Worm (Caenorhabditis elegans) whole organism, L3 larva: ENCODE data around the gene srv-24.
A peak's percentile ranks its signal among the peaks of the same experiment; 100 is the strongest.

Source experiments
- R02D3.7 ChIP-seq: fragments of 150-350 bp; optimal IDR thresholded peaks from 2 replicates; lab custom pipeline; 2014; ENCODE audit warnings: missing biosample characterization, missing genetic modification characterization
- ZK546.5 ChIP-seq: sonication (generic microtip); optimal IDR thresholded peaks from 2 replicates; lab custom pipeline; 2017; ENCODE audit warnings: missing biosample characterization, missing genetic modification characterization
- ama-1 ChIP-seq: fragments of 150-350 bp; optimal IDR thresholded peaks from 2 replicates; lab custom pipeline; 2018
- ceh-16 ChIP-seq: sonication (generic microtip); optimal IDR thresholded peaks from 2 replicates; lab custom pipeline; 2017; ENCODE audit warnings: missing biosample characterization, missing genetic modification characterization
- ceh-28 ChIP-seq: fragments of 150-350 bp; optimal IDR thresholded peaks from 2 replicates; lab custom pipeline; 2014; ENCODE audit warnings: missing biosample characterization, missing genetic modification reagents, missing genetic modification characterization
- ceh-82 ChIP-seq: fragments of 150-350 bp; optimal IDR thresholded peaks from 2 replicates; lab custom pipeline; 2014; ENCODE audit warnings: missing biosample characterization, missing genetic modification characterization
- ceh-9 ChIP-seq: sonication (generic microtip); optimal IDR thresholded peaks from 2 replicates; lab custom pipeline; 2018; ENCODE audit warnings: missing biosample characterization, missing genetic modification characterization
- daf-12 ChIP-seq: fragments of 150-350 bp; optimal IDR thresholded peaks from 2 replicates; lab custom pipeline; 2014; ENCODE audit warnings: missing biosample characterization, missing genetic modification reagents, missing genetic modification characterization
- egl-5 ChIP-seq: fragments of 150-350 bp; optimal IDR thresholded peaks from 2 replicates; lab custom pipeline; 2017; ENCODE audit warnings: missing biosample characterization, missing genetic modification reagents, missing genetic modification characterization, inconsistent platforms
- elt-1 ChIP-seq: fragments of 150-350 bp; optimal IDR thresholded peaks from 2 replicates; lab custom pipeline; 2014; ENCODE audit warnings: missing biosample characterization, missing genetic modification characterization
- elt-3 ChIP-seq, 3 experiments: fragments of 150-350 bp in 1 of 3; sonication (generic microtip) in 2 of 3; optimal IDR thresholded peaks; 2 replicates in 2 of 3; 4 replicates in 1 of 3; lab custom pipeline; 2014 to 2017; ENCODE audit warnings: missing biosample characterization in 3 of 3, missing genetic modification characterization in 3 of 3
- eor-1 ChIP-seq, 2 experiments: fragments of 150-350 bp; optimal IDR thresholded peaks; 2 replicates each; lab custom pipeline; 2014 to 2018; ENCODE audit warnings: missing biosample characterization in 2 of 2, missing genetic modification characterization in 2 of 2
- fkh-10 ChIP-seq: sonication (generic microtip); optimal IDR thresholded peaks from 2 replicates; lab custom pipeline; 2017; ENCODE audit warnings: missing biosample characterization, missing genetic modification reagents, missing genetic modification characterization
- fkh-2 ChIP-seq: fragments of 150-350 bp; optimal IDR thresholded peaks from 2 replicates; lab custom pipeline; 2014; ENCODE audit warnings: missing biosample characterization, missing genetic modification reagents, missing genetic modification characterization
- fos-1 ChIP-seq: fragments of 150-350 bp; optimal IDR thresholded peaks from 2 replicates; lab custom pipeline; 2014; ENCODE audit warnings: missing biosample characterization, missing genetic modification characterization
- hmg-11 ChIP-seq: sonication (generic microtip); optimal IDR thresholded peaks from 2 replicates; lab custom pipeline; 2016; ENCODE audit warnings: missing genetic modification characterization, missing compliant biosample characterization
- jun-1 ChIP-seq: fragments of 150-350 bp; optimal IDR thresholded peaks from 2 replicates; lab custom pipeline; 2014; ENCODE audit warnings: missing biosample characterization, missing genetic modification reagents, missing genetic modification characterization
- lin-15B ChIP-seq: fragments of 150-350 bp; optimal IDR thresholded peaks from 2 replicates; lab custom pipeline; 2014; ENCODE audit warnings: missing biosample characterization, missing genetic modification characterization
- lin-39 ChIP-seq: fragments of 150-350 bp; optimal IDR thresholded peaks from 2 replicates; lab custom pipeline; 2018; ENCODE audit warnings: missing biosample characterization, missing genetic modification reagents, missing genetic modification characterization
- lsy-12 ChIP-seq: sonication (generic microtip); optimal IDR thresholded peaks from 2 replicates; lab custom pipeline; 2016; ENCODE audit warnings: mild to moderate bottlenecking, missing genetic modification characterization, missing compliant biosample characterization
- mdl-1 ChIP-seq: fragments of 150-350 bp; optimal IDR thresholded peaks from 2 replicates; lab custom pipeline; 2014; ENCODE audit warnings: missing biosample characterization, missing genetic modification characterization
- mml-1 ChIP-seq: fragments of 150-350 bp; sonication (generic microtip); optimal IDR thresholded peaks from 3 replicates; lab custom pipeline; 2014; ENCODE audit warnings: missing biosample characterization, missing genetic modification characterization
- nfya-1 ChIP-seq: sonication (generic microtip); optimal IDR thresholded peaks from 2 replicates; lab custom pipeline; 2017; ENCODE audit warnings: missing genetic modification characterization, mild to moderate bottlenecking, missing compliant biosample characterization, antibody characterized with exemption, moderate library complexity; ENCODE audit not compliant: insufficient read depth
- nhr-11 ChIP-seq: fragments of 150-350 bp; optimal IDR thresholded peaks from 2 replicates; lab custom pipeline; 2014; ENCODE audit warnings: missing biosample characterization, missing genetic modification characterization
- nhr-12 ChIP-seq: fragments of 150-350 bp; optimal IDR thresholded peaks from 2 replicates; lab custom pipeline; 2014; ENCODE audit warnings: missing biosample characterization, missing genetic modification characterization
- nhr-23 ChIP-seq: fragments of 150-350 bp; optimal IDR thresholded peaks from 2 replicates; lab custom pipeline; 2014; ENCODE audit warnings: missing biosample characterization, missing genetic modification reagents, missing genetic modification characterization
- nhr-237 ChIP-seq: fragments of 150-350 bp; optimal IDR thresholded peaks from 2 replicates; lab custom pipeline; 2014; ENCODE audit warnings: missing biosample characterization, missing genetic modification characterization
- nhr-25 ChIP-seq: sonication (generic microtip); optimal IDR thresholded peaks from 2 replicates; lab custom pipeline; 2017; ENCODE audit warnings: missing biosample characterization, missing genetic modification characterization
- nhr-28 ChIP-seq: fragments of 150-350 bp; optimal IDR thresholded peaks from 2 replicates; lab custom pipeline; 2014; ENCODE audit warnings: missing biosample characterization, missing genetic modification characterization
- nhr-43 ChIP-seq: sonication (generic microtip); optimal IDR thresholded peaks from 2 replicates; lab custom pipeline; 2016; ENCODE audit warnings: mild to moderate bottlenecking, missing genetic modification characterization, missing compliant biosample characterization; ENCODE audit not compliant: poor library complexity, severe bottlenecking
- nhr-67 ChIP-seq: fragments of 150-350 bp; optimal IDR thresholded peaks from 2 replicates; lab custom pipeline; 2014; ENCODE audit warnings: missing biosample characterization, missing genetic modification characterization
- nhr-76 ChIP-seq: fragments of 150-350 bp; sonication (generic microtip); optimal IDR thresholded peaks from 5 replicates; lab custom pipeline; 2014; ENCODE audit warnings: missing biosample characterization, missing genetic modification characterization
- nhr-77 ChIP-seq: fragments of 150-350 bp; optimal IDR thresholded peaks from 2 replicates; lab custom pipeline; 2014; ENCODE audit warnings: missing biosample characterization, missing genetic modification characterization
- pha-4 ChIP-seq: fragments of 150-350 bp; optimal IDR thresholded peaks from 2 replicates; lab custom pipeline; 2014; ENCODE audit warnings: missing biosample characterization, missing genetic modification reagents, missing genetic modification characterization
- pqm-1 ChIP-seq: fragments of 150-350 bp; optimal IDR thresholded peaks from 2 replicates; lab custom pipeline; 2017; ENCODE audit warnings: missing biosample characterization, missing genetic modification characterization, inconsistent platforms
- skn-1 ChIP-seq: fragments of 150-350 bp; optimal IDR thresholded peaks from 2 replicates; lab custom pipeline; 2014; ENCODE audit warnings: missing biosample characterization, missing genetic modification characterization
- snpc-4 ChIP-seq: fragments of 150-350 bp; optimal IDR thresholded peaks from 2 replicates; lab custom pipeline; 2014; ENCODE audit warnings: missing biosample characterization, missing genetic modification characterization
- tbx-2 ChIP-seq: sonication (generic microtip); optimal IDR thresholded peaks from 2 replicates; lab custom pipeline; 2016; ENCODE audit warnings: mild to moderate bottlenecking, missing genetic modification characterization, missing compliant biosample characterization
- unc-39 ChIP-seq: sonication (generic microtip); optimal IDR thresholded peaks from 4 replicates; lab custom pipeline; 2017; ENCODE audit warnings: missing biosample characterization, missing genetic modification characterization
- zag-1 ChIP-seq: fragments of 150-350 bp; optimal IDR thresholded peaks from 2 replicates; lab custom pipeline; 2014; ENCODE audit warnings: missing biosample characterization, missing genetic modification characterization
- ztf-11 ChIP-seq: fragments of 150-350 bp; optimal IDR thresholded peaks from 2 replicates; lab custom pipeline; 2014; ENCODE audit warnings: missing biosample characterization, missing genetic modification characterization
- ztf-4 ChIP-seq: fragments of 150-350 bp; optimal IDR thresholded peaks from 2 replicates; lab custom pipeline; 2014; ENCODE audit warnings: missing biosample characterization, missing genetic modification characterization

srv-24 gene

ce11 chrIV:6327363-6328015 lies 36.8 kb upstream of the srv-24 start (continued):
- TF ChIP-seq zag-1 (tag; lab: Kevin White, UChicago), result no peak
- no peak for TF ChIP-seq elt-3 (tag; optimal IDR thresholded peaks at IDR 0.05; lab: Kevin White, UChicago)
- no peak for TF ChIP-seq tbx-2 (tag; lab: Kevin White, UChicago)
- no peak for TF ChIP-seq nhr-11 (tag; lab: Kevin White, UChicago)
- TF ChIP-seq ama-1 (lab: Kevin White, UChicago), result no peak
- TF ChIP-seq nhr-28 (tag; lab: Kevin White, UChicago), result no peak
- TF ChIP-seq unc-39, result no peak
- no peak for TF ChIP-seq pha-4
- no peak for TF ChIP-seq pqm-1 (tag; lab: Kevin White, UChicago)
- no peak for TF ChIP-seq nhr-43
- no peak for TF ChIP-seq elt-1 (tag; lab: Kevin White, UChicago)
- TF ChIP-seq egl-5, result no peak
- no peak for TF ChIP-seq nhr-12 (tag; lab: Kevin White, UChicago)
- no peak for TF ChIP-seq mml-1 (tag; lab: Kevin White, UChicago)
- no peak for TF ChIP-seq nhr-76 (tag; lab: Kevin White, UChicago)
- TF ChIP-seq ZK546.5, result no peak
- no peak for TF ChIP-seq ztf-11 (tag; lab: Kevin White, UChicago)
- TF ChIP-seq ceh-82 (tag; lab: Kevin White, UChicago), result no peak
- TF ChIP-seq lsy-12, result no peak
- TF ChIP-seq nhr-77 (tag; lab: Kevin White, UChicago), result no peak

ce11 chrIV:6326448-6326847 lies 35.8 kb upstream of the srv-24 start, which contains the start of gene lsm-8:
lsm-8 (plus strand) TSS chrIV:6326526.
- TF ChIP-seq lin-15B (no peak), nhr-11 (tag; lab: Kevin White, UChicago) (no peak), nhr-77 (tag; lab: Kevin White, UChicago) (no peak), lsy-12 (no peak), nhr-67 (tag; lab: Kevin White, UChicago) (no peak), mdl-1 (no peak), ceh-28 (tag; lab: Kevin White, UChicago) (no peak), unc-39 (no peak), zag-1 (tag; lab: Kevin White, UChicago) (no peak), pqm-1 (tag; lab: Kevin White, UChicago) (no peak), skn-1 (no peak), nfya-1 (no peak), nhr-12 (tag; lab: Kevin White, UChicago) (no peak), eor-1 (tag; optimal IDR thresholded peaks at IDR 0.05; lab: Kevin White, UChicago) (no peak), fkh-2 (no peak), nhr-23 (tag; lab: Kevin White, UChicago) (no peak), elt-1 (tag; lab: Kevin White, UChicago) (no peak), lin-39 (tag; lab: Kevin White, UChicago) (no peak), elt-3 (tag; optimal IDR thresholded peaks at IDR 0.05; lab: Kevin White, UChicago) (no peak)

DNA sequence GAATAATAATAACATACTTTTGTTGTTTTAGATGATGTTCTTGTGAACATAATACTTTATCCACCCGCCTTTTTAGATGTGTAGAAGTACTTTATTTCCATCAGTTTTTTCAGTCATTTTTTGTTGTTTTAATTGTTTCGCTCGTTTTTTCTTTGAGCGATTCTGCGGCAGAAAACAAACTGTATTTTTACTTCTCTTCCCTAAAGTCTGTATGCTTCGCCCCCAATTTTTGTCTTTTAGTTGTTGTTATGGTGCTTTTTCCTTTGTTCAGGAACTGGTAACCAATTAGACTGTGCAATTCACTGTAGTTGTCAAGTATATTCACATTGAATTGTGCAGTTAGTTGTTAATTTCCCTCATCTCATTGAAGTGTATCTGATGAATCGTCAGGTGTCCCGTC lies 35.1 kb upstream of the srv-24 start:
- TF ChIP-seq fos-1 (tag; lab: Kevin White, UChicago), result no peak
- no peak for TF ChIP-seq skn-1
- TF ChIP-seq, all 47 proteins: peak for 0

DNA sequence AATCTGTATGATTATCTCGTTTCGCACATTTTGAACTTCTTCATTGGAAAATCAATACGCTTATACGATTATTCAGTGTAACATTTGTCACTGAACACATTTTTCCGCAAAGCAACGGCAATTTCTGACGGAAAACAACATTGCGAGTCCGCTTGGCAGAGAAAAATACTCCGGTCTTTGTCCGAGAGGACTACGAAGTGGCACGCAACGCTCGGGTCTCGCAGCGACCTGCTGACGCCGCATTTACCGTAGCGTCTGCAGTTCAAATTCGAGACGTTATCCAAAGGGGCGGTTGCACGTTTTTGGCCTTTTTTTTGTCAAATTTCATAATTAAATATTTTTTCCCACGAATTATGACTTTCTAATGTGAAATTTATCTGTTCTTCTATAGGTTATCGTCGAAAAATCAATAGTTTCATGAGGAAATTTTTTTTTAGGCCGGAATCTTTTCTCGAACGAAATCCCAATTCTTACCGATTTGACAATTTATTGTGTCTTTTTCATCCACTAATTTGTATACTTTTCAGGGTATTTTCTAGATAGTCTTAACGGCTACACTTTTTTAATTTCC lies 33.1 kb upstream of the srv-24 start, which contains the start of gene sqd-1:
sqd-1 (plus strand) TSS at position 521 of the 571 bp plus-strand sequence.
- TF ChIP-seq mml-1 (tag; lab: Kevin White, UChicago) (no peak), nhr-77 (tag; lab: Kevin White, UChicago) (peak; percentile 37), lsy-12 (peak; percentile 98), nhr-67 (tag; lab: Kevin White, UChicago) (no peak), eor-1 (tag; optimal IDR thresholded peaks at IDR 0.05; lab: Kevin White, UChicago) (no peak), jun-1 (tag; lab: Kevin White, UChicago) (peak; percentile 92), ceh-28 (tag; lab: Kevin White, UChicago) (peak; percentile 84), ceh-9 (no peak), unc-39 (no peak), nhr-12 (tag; lab: Kevin White, UChicago) (no peak), ztf-11 (tag; lab: Kevin White, UChicago) (no peak), tbx-2 (tag; lab: Kevin White, UChicago) (peak; percentile 90), hmg-11 (peak; percentile 92), snpc-4 (tag; lab: Kevin White, UChicago) (peak; percentile 86), ceh-82 (tag; lab: Kevin White, UChicago) (peak; percentile 83), ceh-16 (tag; lab: Kevin White, UChicago) (no peak), R02D3.7 (peak; percentile 96), egl-5 (peak; percentile 96), nhr-43 (peak; percentile 96), nhr-23 (tag; lab: Kevin White, UChicago) (peak; percentile 98), ZK546.5 (peak; percentile 100), zag-1 (tag; lab: Kevin White, UChicago) (peak; percentile 57), pqm-1 (tag; lab: Kevin White, UChicago) (peak; percentile 83), daf-12 (tag; lab: Kevin White, UChicago) (no peak), ztf-4 (tag; lab: Kevin White, UChicago) (peak; percentile 76), fos-1 (tag; lab: Kevin White, UChicago) (no peak), nhr-25 (tag; lab: Kevin White, UChicago) (peak; percentile 98), nhr-237 (tag; lab: Kevin White, UChicago) (no peak), fkh-10 (peak; percentile 79), nfya-1 (peak; percentile 98), lin-39 (tag; lab: Kevin White, UChicago) (peak; percentile 99), elt-1 (tag; lab: Kevin White, UChicago) (peak; percentile 55), mdl-1 (peak; percentile 15), nhr-28 (tag; lab: Kevin White, UChicago) (no peak), nhr-11 (tag; lab: Kevin White, UChicago) (peak; percentile 78)
